Fruit fly (Drosophila melanogaster) whole organism, adult: ENCODE data around the gene CG17329.

Source experiments
- CG7045 ChIP-seq: fragments of 200-800 bp; sonication (Bioruptor generic); optimal IDR thresholded peaks from 2 replicates; lab custom pipeline; 2017; ENCODE audit warnings: missing biosample characterization, mild to moderate bottlenecking, missing genetic modification characterization
- kay ChIP-seq: fragments of 200-800 bp; sonication (Bioruptor generic); peaks from one replicate; lab custom pipeline; 2016; ENCODE audit warnings: missing biosample characterization, missing genetic modification characterization, borderline replicate concordance

dm6 chr2L:16317777-16318610, 26.9 kb downstream of the CG17329 start:
- TF ChIP-seq kay (GFP tag; lab: Kevin White, UChicago): peak; percentile 70
- peak; percentile 9 for TF ChIP-seq CG7045 (GFP tag; lab: Kevin White, UChicago)
